1 fruit fly cellular context compared by ENCODE assay signal in genomic region chr3L:2475564-2476260, dm6.
TF ChIP-seq lines count a peak whose summit lies in the region.

TSS of gene CG16762 (minus strand) at chr3L:2475614.

TF ChIP-seq in whole organism, embryonic, 481 proteins besides CTCF, POLR2A, EP300 and RAD21 (continued from another document and continues in another):
- TF ChIP-seq yki (optimal IDR thresholded peaks at IDR 0.05; lab: Kevin White, UChicago) (no peak), CG12236 (GFP tag; optimal IDR thresholded peaks at IDR 0.05; lab: Kevin White, UChicago) (peak; percentile 76), gsb-n (tag; optimal IDR thresholded peaks at IDR 0.05; lab: Kevin White, UChicago) (peak; percentile 62), fd3F (GFP tag; optimal IDR thresholded peaks at IDR 0.05; lab: Kevin White, UChicago) (peak; percentile 35), scrt (GFP tag; optimal IDR thresholded peaks at IDR 0.05; lab: Kevin White, UChicago) (peak; percentile 63), CG3065 (GFP tag; optimal IDR thresholded peaks at IDR 0.05; lab: Kevin White, UChicago) (no peak), Hr78 (GFP tag; optimal IDR thresholded peaks at IDR 0.05; lab: Kevin White, UChicago) (peak in 1 of 2 experiments; percentile 38), abd-A (tag; optimal IDR thresholded peaks at IDR 0.05; lab: Kevin White, UChicago) (no peak), dmrt11E (tag; optimal IDR thresholded peaks at IDR 0.05; lab: Kevin White, UChicago) (peak; percentile 50), Dbx (GFP tag; IDR thresholded peaks at IDR 0.05; lab: Robert Waterston, UW) (no peak), CG3281 (GFP tag; optimal IDR thresholded peaks at IDR 0.05; lab: Kevin White, UChicago) (peak; percentile 81), chm (GFP tag; IDR thresholded peaks at IDR 0.05; lab: Robert Waterston, UW) (peak; percentile 32; the same call in 1 of the 2 replicates), HmgZ (tag; optimal IDR thresholded peaks at IDR 0.05; lab: Kevin White, UChicago) (peak; percentile 61), CG7786 (GFP tag; optimal IDR thresholded peaks at IDR 0.05; lab: Kevin White, UChicago) (peak; percentile 13), Bteb2 (GFP tag; optimal IDR thresholded peaks at IDR 0.05; lab: Kevin White, UChicago) (peak; percentile 23), Sox102F (GFP tag; optimal IDR thresholded peaks at IDR 0.05; lab: Kevin White, UChicago) (peak; percentile 68), Gsc (GFP tag; IDR thresholded peaks at IDR 0.05; lab: Robert Waterston, UW) (no peak), Opbp (GFP tag; IDR thresholded peaks at IDR 0.05; lab: Robert Waterston, UW; ENCODE audit: partially characterized antibody) (no peak), lab (GFP tag; optimal IDR thresholded peaks at IDR 0.05; lab: Kevin White, UChicago) (peak; percentile 90), NK7.1 (GFP tag; optimal IDR thresholded peaks at IDR 0.05; lab: Kevin White, UChicago) (peak; percentile 30), CG15696 (tag; optimal IDR thresholded peaks at IDR 0.05; lab: Kevin White, UChicago) (peak; percentile 47), Sry-δ (GFP tag; optimal IDR thresholded peaks at IDR 0.05; lab: Kevin White, UChicago) (peak; percentile 7), hb (GFP tag; IDR thresholded peaks at IDR 0.05; lab: Robert Waterston, UW; ENCODE audit: partially characterized antibody) (no peak), CG10209 (GFP tag; optimal IDR thresholded peaks at IDR 0.05; lab: Kevin White, UChicago) (peak; percentile 67), CG8290 (GFP tag; optimal IDR thresholded peaks at IDR 0.05; lab: Kevin White, UChicago) (no peak), CG8290 (tag; optimal IDR thresholded peaks at IDR 0.05; lab: Kevin White, UChicago) (peak in 1 of 2 experiments; percentile 71), bcd (GFP tag; optimal IDR thresholded peaks at IDR 0.05; lab: Kevin White, UChicago) (peak; percentile 61), dan (GFP tag; IDR thresholded peaks at IDR 0.05; lab: Robert Waterston, UW) (no peak), CG6683 (GFP tag; optimal IDR thresholded peaks at IDR 0.05; lab: Kevin White, UChicago) (peak; percentile 40), CG7556 (GFP tag; optimal IDR thresholded peaks at IDR 0.05; lab: Kevin White, UChicago) (peak; percentile 43), wek (GFP tag; optimal IDR thresholded peaks at IDR 0.05; lab: Kevin White, UChicago) (peak; percentile 11), kah (GFP tag; optimal IDR thresholded peaks at IDR 0.05; lab: Kevin White, UChicago) (peak; percentile 19), grn (GFP tag; optimal IDR thresholded peaks at IDR 0.05; lab: Kevin White, UChicago) (peak; percentile 54), CG4854 (GFP tag; optimal IDR thresholded peaks at IDR 0.05; lab: Kevin White, UChicago) (peak; percentile 57), tio (GFP tag; optimal IDR thresholded peaks at IDR 0.05; lab: Kevin White, UChicago) (peak; percentile 35), eyg (GFP tag; optimal IDR thresholded peaks at IDR 0.05; lab: Kevin White, UChicago) (peak; percentile 23), caup (GFP tag; optimal IDR thresholded peaks at IDR 0.05; lab: Kevin White, UChicago; ENCODE audit: severe bottlenecking) (peak; percentile 72), NC2β (GFP tag; optimal IDR thresholded peaks at IDR 0.05; lab: Kevin White, UChicago) (peak; percentile 8), CG11695 (GFP tag; IDR thresholded peaks at IDR 0.05; lab: Robert Waterston, UW) (no peak), gcm (GFP tag; optimal IDR thresholded peaks at IDR 0.05; lab: Kevin White, UChicago) (peak; percentile 46), klu (GFP tag; IDR thresholded peaks at IDR 0.05; lab: Robert Waterston, UW) (no peak), crc (GFP tag; optimal IDR thresholded peaks at IDR 0.05; lab: Kevin White, UChicago) (peak; percentile 5), odd (GFP tag; optimal IDR thresholded peaks at IDR 0.05; lab: Kevin White, UChicago) (peak; percentile 62), Oli (tag; optimal IDR thresholded peaks at IDR 0.05; lab: Kevin White, UChicago) (peak; percentile 20), CG11696 (GFP tag; IDR thresholded peaks at IDR 0.05; lab: Robert Waterston, UW) (no peak), D19A (tag; optimal IDR thresholded peaks at IDR 0.05; lab: Kevin White, UChicago) (peak; percentile 25), tll (GFP tag; optimal IDR thresholded peaks at IDR 0.05; lab: Kevin White, UChicago) (no peak), tup (GFP tag; optimal IDR thresholded peaks at IDR 0.05; lab: Kevin White, UChicago) (peak; percentile 29), gsb (GFP tag; IDR thresholded peaks at IDR 0.05; lab: Robert Waterston, UW) (no peak), so (GFP tag; IDR thresholded peaks at IDR 0.05; lab: Robert Waterston, UW) (0 out of 3 replicates have a peak, but pooled peaks have one; percentile 57), Hmr (GFP tag; optimal IDR thresholded peaks at IDR 0.05; lab: Kevin White, UChicago) (peak; percentile 65), CG6654 (GFP tag; optimal IDR thresholded peaks at IDR 0.05; lab: Kevin White, UChicago) (no peak), CG18476 (GFP tag; optimal IDR thresholded peaks at IDR 0.05; lab: Kevin White, UChicago) (peak; percentile 38), fd64A (GFP tag; optimal IDR thresholded peaks at IDR 0.05; lab: Kevin White, UChicago) (peak; percentile 88), pnt (GFP tag; optimal IDR thresholded peaks at IDR 0.05; lab: Kevin White, UChicago) (no peak), CG14050 (GFP tag; IDR thresholded peaks at IDR 0.05; lab: Robert Waterston, UW) (no peak), cwo (GFP tag; optimal IDR thresholded peaks at IDR 0.05; lab: Kevin White, UChicago) (peak; percentile 45), Fer1 (GFP tag; optimal IDR thresholded peaks at IDR 0.05; lab: Kevin White, UChicago) (peak; percentile 75), CG4820 (GFP tag; optimal IDR thresholded peaks at IDR 0.05; lab: Kevin White, UChicago) (peak; percentile 12), CG7928 (GFP tag; optimal IDR thresholded peaks at IDR 0.05; lab: Kevin White, UChicago) (peak; percentile 34), Nf-YB (GFP tag; optimal IDR thresholded peaks at IDR 0.05; lab: Kevin White, UChicago) (peak; percentile 41), CoRest (tag; optimal IDR thresholded peaks at IDR 0.05; lab: Kevin White, UChicago) (peak; percentile 46), HLH3B (GFP tag; IDR thresholded peaks at IDR 0.05; lab: Robert Waterston, UW) (peak; percentile 47; the same call in 1 of the 2 replicates), gt (GFP tag; IDR thresholded peaks at IDR 0.05; lab: Robert Waterston, UW) (no peak), CG2875 (GFP tag; optimal IDR thresholded peaks at IDR 0.05; lab: Kevin White, UChicago) (peak; percentile 70), Atf6 (GFP tag; IDR thresholded peaks at IDR 0.05; lab: Robert Waterston, UW) (no peak), nerfin-1 (tag; optimal IDR thresholded peaks at IDR 0.05; lab: Kevin White, UChicago) (peak; percentile 62), CG9817 (tag; optimal IDR thresholded peaks at IDR 0.05; lab: Kevin White, UChicago) (peak; percentile 27), vvl (GFP tag; IDR thresholded peaks at IDR 0.05; lab: Robert Waterston, UW) (0 out of 2 replicates have a peak, but pooled peaks have one; percentile 45), Dek (tag; optimal IDR thresholded peaks at IDR 0.05; lab: Kevin White, UChicago) (peak; percentile 4), twi (tag; optimal IDR thresholded peaks at IDR 0.05; lab: Kevin White, UChicago) (no peak), sisA (GFP tag; IDR thresholded peaks at IDR 0.05; lab: Robert Waterston, UW) (no peak), Max (GFP tag; optimal IDR thresholded peaks at IDR 0.05; lab: Kevin White, UChicago) (peak; percentile 49), sim (GFP tag; IDR thresholded peaks at IDR 0.05; lab: Robert Waterston, UW) (no peak), crol (GFP tag; IDR thresholded peaks at IDR 0.05; lab: Robert Waterston, UW) (no peak), NFAT (GFP tag; IDR thresholded peaks at IDR 0.05; lab: Robert Waterston, UW) (no peak), CG17912 (GFP tag; optimal IDR thresholded peaks at IDR 0.05; lab: Kevin White, UChicago) (peak; percentile 29), Hand (GFP tag; optimal IDR thresholded peaks at IDR 0.05; lab: Kevin White, UChicago) (peak; percentile 3), br (optimal IDR thresholded peaks at IDR 0.05; lab: Kevin White, UChicago) (no peak), ash1 (GFP tag; optimal IDR thresholded peaks at IDR 0.05; lab: Kevin White, UChicago) (peak; percentile 14), CrebB (tag; optimal IDR thresholded peaks at IDR 0.05; lab: Kevin White, UChicago) (peak; percentile 37), CG15514 (GFP tag; optimal IDR thresholded peaks at IDR 0.05; lab: Kevin White, UChicago) (peak; percentile 68), CG5180 (GFP tag; optimal IDR thresholded peaks at IDR 0.05; lab: Kevin White, UChicago) (peak; percentile 39), Blimp-1 (GFP tag; optimal IDR thresholded peaks at IDR 0.05; lab: Kevin White, UChicago) (peak; percentile 83), Doc3 (GFP tag; IDR thresholded peaks at IDR 0.05; lab: Robert Waterston, UW; ENCODE audit: partially characterized antibody) (no peak), CG12219 (GFP tag; optimal IDR thresholded peaks at IDR 0.05; lab: Kevin White, UChicago) (peak; percentile 42), org-1 (GFP tag; optimal IDR thresholded peaks at IDR 0.05; lab: Kevin White, UChicago) (peak; percentile 70), zfh1 (GFP tag; IDR thresholded peaks at IDR 0.05; lab: Robert Waterston, UW) (peak; percentile 32; the same call in 1 of the 3 replicates), CG16863 (GFP tag; optimal IDR thresholded peaks at IDR 0.05; lab: Kevin White, UChicago) (peak; percentile 42), shn (GFP tag; optimal IDR thresholded peaks at IDR 0.05; lab: Kevin White, UChicago) (peak; percentile 23), wdn (GFP tag; IDR thresholded peaks at IDR 0.05; lab: Robert Waterston, UW) (no peak), CG2116 (GFP tag; optimal IDR thresholded peaks at IDR 0.05; lab: Kevin White, UChicago) (peak; percentile 25), kay (GFP tag; optimal IDR thresholded peaks at IDR 0.05; lab: Kevin White, UChicago) (peak; percentile 7), CG31365 (tag; optimal IDR thresholded peaks at IDR 0.05; lab: Kevin White, UChicago) (peak; percentile 68), CG12104 (GFP tag; optimal IDR thresholded peaks at IDR 0.05; lab: Kevin White, UChicago) (peak; percentile 65), H2.0 (GFP tag; IDR thresholded peaks at IDR 0.05; lab: Robert Waterston, UW) (0 out of 2 replicates have a peak, but pooled peaks have one; percentile 5), CG12942 (GFP tag; optimal IDR thresholded peaks at IDR 0.05; lab: Kevin White, UChicago) (peak; percentile 51), CG17568 (GFP tag; optimal IDR thresholded peaks at IDR 0.05; lab: Kevin White, UChicago) (peak; percentile 78), NfI (GFP tag; optimal IDR thresholded peaks at IDR 0.05; lab: Kevin White, UChicago) (no peak), gfzf (GFP tag; optimal IDR thresholded peaks at IDR 0.05; lab: Kevin White, UChicago) (no peak), CG17186 (GFP tag; optimal IDR thresholded peaks at IDR 0.05; lab: Kevin White, UChicago) (peak; percentile 50), CG4617 (GFP tag; optimal IDR thresholded peaks at IDR 0.05; lab: Kevin White, UChicago; ENCODE audit: borderline replicate concordance) (no peak), CG10654 (GFP tag; optimal IDR thresholded peaks at IDR 0.05; lab: Kevin White, UChicago) (peak; percentile 49), tap (tag; optimal IDR thresholded peaks at IDR 0.05; lab: Kevin White, UChicago) (peak; percentile 49), fd96Cb (tag; optimal IDR thresholded peaks at IDR 0.05; lab: Kevin White, UChicago) (peak; percentile 26), CG11085 (GFP tag; IDR thresholded peaks at IDR 0.05; lab: Robert Waterston, UW) (peak; percentile 23; the same call in 1 of the 2 replicates), CG12155 (GFP tag; optimal IDR thresholded peaks at IDR 0.05; lab: Kevin White, UChicago) (no peak), ems (GFP tag; optimal IDR thresholded peaks at IDR 0.05; lab: Kevin White, UChicago) (peak; percentile 45), CG13624 (GFP tag; optimal IDR thresholded peaks at IDR 0.05; lab: Kevin White, UChicago) (no peak), Six4 (GFP tag; optimal IDR thresholded peaks at IDR 0.05; lab: Kevin White, UChicago) (peak; percentile 1), GATAe (GFP tag; conservative IDR thresholded peaks at IDR 0.05; lab: Robert Waterston, UW) (no peak), chn (GFP tag; optimal IDR thresholded peaks at IDR 0.05; lab: Kevin White, UChicago) (no peak), Ptx1 (GFP tag; IDR thresholded peaks at IDR 0.05; lab: Robert Waterston, UW) (no peak), CG15011 (GFP tag; optimal IDR thresholded peaks at IDR 0.05; lab: Kevin White, UChicago) (peak; percentile 75), CG11504 (tag; optimal IDR thresholded peaks at IDR 0.05; lab: Kevin White, UChicago) (peak; percentile 69), lbe (GFP tag; optimal IDR thresholded peaks at IDR 0.05; lab: Kevin White, UChicago) (peak; percentile 33), CG10979 (tag; optimal IDR thresholded peaks at IDR 0.05; lab: Kevin White, UChicago) (peak; percentile 10), sima (GFP tag; optimal IDR thresholded peaks at IDR 0.05; lab: Kevin White, UChicago) (no peak), CG12769 (tag; optimal IDR thresholded peaks at IDR 0.05; lab: Kevin White, UChicago) (peak; percentile 67), btn (GFP tag; optimal IDR thresholded peaks at IDR 0.05; lab: Kevin White, UChicago) (peak; percentile 27), E2f2 (GFP tag; IDR thresholded peaks at IDR 0.05; lab: Robert Waterston, UW) (0 out of 2 replicates have a peak, but pooled peaks have one; percentile 24), CG6813 (GFP tag; optimal IDR thresholded peaks at IDR 0.05; lab: Kevin White, UChicago) (peak; percentile 84), Fer3 (tag; optimal IDR thresholded peaks at IDR 0.05; lab: Kevin White, UChicago) (peak; percentile 59), bsh (GFP tag; optimal IDR thresholded peaks at IDR 0.05; lab: Kevin White, UChicago) (peak in 1 of 2 experiments; percentile 76), salm (tag; optimal IDR thresholded peaks at IDR 0.05; lab: Kevin White, UChicago) (peak; percentile 53), CG10274 (GFP tag; optimal IDR thresholded peaks at IDR 0.05; lab: Kevin White, UChicago) (peak; percentile 44), CG18011 (GFP tag; optimal IDR thresholded peaks at IDR 0.05; lab: Kevin White, UChicago) (peak; percentile 40), CG18262 (tag; optimal IDR thresholded peaks at IDR 0.05; lab: Kevin White, UChicago) (peak; percentile 53), hkb (optimal IDR thresholded peaks at IDR 0.05; lab: Kevin White, UChicago) (no peak), hkb (GFP tag; IDR thresholded peaks at IDR 0.05; lab: Robert Waterston, UW) (peak; percentile 51; the same call in 1 of the 2 replicates), CG12299 (tag; optimal IDR thresholded peaks at IDR 0.05; lab: Kevin White, UChicago) (peak; percentile 63), gem (tag; optimal IDR thresholded peaks at IDR 0.05; lab: Kevin White, UChicago) (peak; percentile 52)
